Worm (Caenorhabditis elegans): Measurements from ENCODE around the gene tmed-12.
"Not testable (repeated sequence)": the region's sequence is repeated elsewhere in the genome, so short reads cannot be mapped to it uniquely, and the experiment has no call there.

The tmed-12 gene

DNA sequence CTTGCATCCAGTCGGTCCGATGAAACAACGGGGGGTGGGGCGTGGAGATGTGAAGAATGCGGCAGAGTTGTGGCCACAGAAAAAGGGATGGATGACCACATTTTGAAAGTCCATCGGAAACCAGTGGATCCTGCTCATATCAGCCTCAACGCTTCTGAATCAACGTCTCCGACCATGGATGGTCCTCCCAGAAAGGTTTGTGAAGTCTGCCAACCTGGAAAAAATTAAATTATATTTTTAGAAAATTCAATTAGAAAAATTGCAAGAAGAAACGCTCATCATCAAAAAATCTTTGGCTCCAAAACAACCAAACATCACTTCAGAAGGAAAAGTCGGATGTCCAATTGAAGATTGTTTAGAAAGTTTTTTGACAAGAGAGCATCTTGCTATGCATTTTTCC lies 21.8 kb downstream of the tmed-12 start, which contains the start of gene Y73B3A.8:
Gene Y73B3A.8 (minus strand): TSS at position 101 of the 400 bp plus-strand sequence.
- TF ChIP-seq flt-1 (GFP tag; IDR thresholded peaks at IDR 0.05): no peak

DNA sequence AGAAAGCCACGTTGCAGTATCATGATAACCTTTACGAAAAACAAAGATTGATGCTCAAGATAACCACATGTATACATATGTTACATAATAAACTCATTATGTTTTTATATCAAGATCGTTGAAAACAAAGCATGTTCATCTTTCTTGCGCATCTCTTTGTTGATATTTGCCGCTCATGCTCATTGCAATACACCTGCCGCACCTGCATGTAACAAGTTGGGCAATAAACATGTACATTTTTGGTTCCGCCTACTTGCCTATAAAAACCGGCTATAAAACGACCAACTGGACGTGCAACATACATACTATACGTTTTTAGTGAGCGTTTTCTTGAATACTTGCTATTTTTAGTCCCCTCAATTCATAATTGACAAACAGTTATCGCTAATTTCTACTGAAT lies 43.6 kb downstream of the tmed-12 start, which contains the start of gene fbxa-16:
Gene fbxa-16 (plus strand): TSS at position 301 of the 400 bp plus-strand sequence.
- TF ChIP-seq cog-1 (tag; optimal IDR thresholded peaks at IDR 0.05); flt-1 (GFP tag; IDR thresholded peaks at IDR 0.05); ztf-23 (GFP tag; IDR thresholded peaks at IDR 0.05): not testable (repeated sequence)

DNA sequence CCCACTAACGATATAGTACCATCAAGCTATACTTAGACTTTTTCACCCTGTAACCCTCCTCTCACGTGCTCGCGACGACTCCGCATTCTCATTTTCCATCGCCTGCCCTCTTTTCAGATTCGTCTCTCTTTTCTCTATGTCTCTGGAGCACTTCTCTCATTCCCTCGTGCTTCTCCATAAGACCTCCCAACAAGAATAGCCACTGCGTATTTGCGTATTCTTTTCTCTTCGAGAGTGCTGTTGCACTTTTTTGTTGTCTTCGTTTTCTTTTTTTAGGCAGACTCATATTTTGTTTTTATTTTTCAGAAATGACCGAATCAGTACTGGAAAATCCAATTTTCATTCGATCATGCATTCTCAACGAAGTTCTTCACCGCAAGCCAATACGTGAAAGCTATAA lies 45.9 kb downstream of the tmed-12 start, which contains the start of gene fbxa-222:
Gene fbxa-222 (plus strand): TSS at position 301 of the 400 bp plus-strand sequence.
- TF ChIP-seq ztf-23 (GFP tag; IDR thresholded peaks at IDR 0.05) (no peak), T22C8.4 (GFP tag; IDR thresholded peaks at IDR 0.05) (no peak), cog-1 (tag; optimal IDR thresholded peaks at IDR 0.05) (no peak), ref-1 (GFP tag; conservative IDR thresholded peaks at IDR 0.05) (no peak), tab-1 (GFP tag; IDR thresholded peaks at IDR 0.05) (no peak), med-1 (GFP tag; optimal IDR thresholded peaks at IDR 0.05; ENCODE audit: insufficient read depth) (no peak), klf-2 (GFP tag; conservative IDR thresholded peaks at IDR 0.05) (no peak), ztf-29 (GFP tag; IDR thresholded peaks at IDR 0.05) (no peak), flt-1 (GFP tag; IDR thresholded peaks at IDR 0.05) (no peak)

ce11 chrX:114400-114799 lies 48.5 kb downstream of the tmed-12 start, which contains the start of gene fbxa-221:
fbxa-221 (plus strand) TSS chrX:114700.
- not testable (repeated sequence) for TF ChIP-seq med-1 (GFP tag; optimal IDR thresholded peaks at IDR 0.05; ENCODE audit: insufficient read depth); flt-1 (GFP tag; IDR thresholded peaks at IDR 0.05); ztf-23 (GFP tag; IDR thresholded peaks at IDR 0.05)

Measured in whole organism, midembryonic.